Fruit fly (Drosophila melanogaster): Measurements from ENCODE around the gene Ubc4.

The Ubc4 gene

dm6 chr3L:9692234-9692891 is 5.8 kb upstream of the Ubc4 start:
- TF ChIP-seq salr (GFP tag; optimal IDR thresholded peaks at IDR 0.05) (no peak), Eip75B (GFP tag; optimal IDR thresholded peaks at IDR 0.05) (no peak), spab (GFP tag; optimal IDR thresholded peaks at IDR 0.05) (no peak), svp (GFP tag) (peak; percentile 84), dsx (GFP tag; optimal IDR thresholded peaks at IDR 0.05; ENCODE audit: poor library complexity, severe bottlenecking) (peak; percentile 46), fkh (GFP tag; optimal IDR thresholded peaks at IDR 0.05) (peak; percentile 84), CG11902 (GFP tag; optimal IDR thresholded peaks at IDR 0.05) (no peak), CG15336 (GFP tag; IDR thresholded peaks at IDR 0.05) (no peak), CG6163 (GFP tag; IDR thresholded peaks at IDR 0.05) (peak; percentile 7; the same call in 1 of the 3 replicates)

DNA sequence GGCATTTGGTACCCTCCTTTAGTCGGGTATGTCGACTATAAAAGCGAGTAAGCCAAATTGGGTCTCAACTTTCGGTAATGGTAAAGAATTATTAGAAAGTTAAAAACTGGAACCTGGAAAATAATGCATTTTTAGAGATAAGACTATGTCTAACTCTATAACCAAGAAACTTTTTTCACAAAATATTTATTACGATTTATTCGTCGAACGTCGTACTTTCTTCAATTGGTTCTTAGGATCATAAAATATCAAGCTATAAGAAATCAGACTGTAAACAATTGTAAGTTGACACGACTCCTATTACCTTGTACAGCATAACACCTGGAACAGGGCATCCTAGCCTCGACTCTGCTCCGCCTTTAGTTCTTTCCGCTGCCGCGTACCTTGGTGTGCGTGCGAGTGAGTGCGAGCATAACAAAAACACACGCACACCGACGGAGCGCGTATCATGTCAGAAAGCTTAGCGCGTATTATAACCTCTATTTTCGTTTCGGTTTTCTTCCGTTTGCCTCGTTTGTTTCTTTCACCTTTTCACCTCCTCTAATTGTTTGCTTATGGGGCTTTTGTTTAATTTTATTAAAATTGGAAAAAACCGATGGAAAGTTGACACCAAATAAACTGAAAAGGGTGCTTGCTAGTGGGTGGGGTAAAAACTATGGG is 5.1 kb upstream of the Ubc4 start:
- TF ChIP-seq Ets21C (GFP tag; optimal IDR thresholded peaks at IDR 0.05) (peak; percentile 95), fd59A (GFP tag; optimal IDR thresholded peaks at IDR 0.05) (peak; percentile 95), Eip93F (GFP tag; optimal IDR thresholded peaks at IDR 0.05) (peak; percentile 77), fd85E (GFP tag; optimal IDR thresholded peaks at IDR 0.05) (peak; percentile 64), salr (GFP tag; optimal IDR thresholded peaks at IDR 0.05) (peak; percentile 76 to 97), Sox14 (GFP tag; optimal IDR thresholded peaks at IDR 0.05) (peak; percentile 97), dsx (GFP tag; optimal IDR thresholded peaks at IDR 0.05; ENCODE audit: poor library complexity, severe bottlenecking) (peak; percentile 81), Ets96B (tag; optimal IDR thresholded peaks at IDR 0.05) (peak; percentile 89), CG1621 (tag; optimal IDR thresholded peaks at IDR 0.05) (peak; percentile 78), CG32006 (GFP tag; optimal IDR thresholded peaks at IDR 0.05) (peak; percentile 98), ss (GFP tag; optimal IDR thresholded peaks at IDR 0.05) (peak; percentile 88 to 94), Hr38 (GFP tag; optimal IDR thresholded peaks at IDR 0.05) (peak; percentile 33), CG7368 (GFP tag; optimal IDR thresholded peaks at IDR 0.05) (peak; percentile 86), CG8319 (GFP tag; optimal IDR thresholded peaks at IDR 0.05) (peak; percentile 90), CG6792 (GFP tag; optimal IDR thresholded peaks at IDR 0.05) (peak; percentile 96), pdm3 (GFP tag; optimal IDR thresholded peaks at IDR 0.05) (peak; percentile 96), CG31627 (GFP tag; optimal IDR thresholded peaks at IDR 0.05) (peak; percentile 96), acj6 (GFP tag; optimal IDR thresholded peaks at IDR 0.05) (peak; percentile 95), Met (GFP tag; optimal IDR thresholded peaks at IDR 0.05) (peak; percentile 96), vri (GFP tag; optimal IDR thresholded peaks at IDR 0.05) (peak; percentile 84), fkh (GFP tag; optimal IDR thresholded peaks at IDR 0.05) (peak; percentile 78), OdsH (GFP tag; optimal IDR thresholded peaks at IDR 0.05) (peak; percentile 96), cyc (GFP tag; optimal IDR thresholded peaks at IDR 0.05) (peak; percentile 96), CG11762 (GFP tag; optimal IDR thresholded peaks at IDR 0.05; ENCODE audit: insufficient read depth) (peak; percentile 92), svp (GFP tag) (peak; percentile 99), topi (GFP tag; optimal IDR thresholded peaks at IDR 0.05) (peak; percentile 97), net (GFP tag; optimal IDR thresholded peaks at IDR 0.05) (peak; percentile 96), Hr39 (GFP tag; optimal IDR thresholded peaks at IDR 0.05) (peak; percentile 97), CG11294 (GFP tag; IDR thresholded peaks at IDR 0.05) (peak; percentile 81), CG6163 (GFP tag; IDR thresholded peaks at IDR 0.05) (peak; percentile 77), Gug (GFP tag; IDR thresholded peaks at IDR 0.05) (peak; percentile 80; the same call in 1 of the 2 replicates), Lpt (GFP tag; optimal IDR thresholded peaks at IDR 0.05) (peak; percentile 91), Blimp-1 (GFP tag; optimal IDR thresholded peaks at IDR 0.05) (peak; percentile 86), Eip75B (GFP tag; optimal IDR thresholded peaks at IDR 0.05) (peak; percentile 97), CG3032 (tag; optimal IDR thresholded peaks at IDR 0.05) (peak; percentile 93), Sox102F (GFP tag; optimal IDR thresholded peaks at IDR 0.05) (peak; percentile 95), eg (GFP tag; IDR thresholded peaks at IDR 0.05) (peak; percentile 83; the same call in 2 of the 3 replicates), CG11902 (GFP tag; optimal IDR thresholded peaks at IDR 0.05) (peak; percentile 93), CG8632 (GFP tag; optimal IDR thresholded peaks at IDR 0.05) (peak; percentile 94), achi (GFP tag; optimal IDR thresholded peaks at IDR 0.05) (peak; percentile 94), CG6808 (GFP tag; optimal IDR thresholded peaks at IDR 0.05) (peak; percentile 95), Sox15 (GFP tag; optimal IDR thresholded peaks at IDR 0.05) (peak; percentile 95), Hr4 (GFP tag; optimal IDR thresholded peaks at IDR 0.05) (peak; percentile 96), CG6276 (GFP tag; optimal IDR thresholded peaks at IDR 0.05) (peak; percentile 93)

Data from whole organism, prepupa.